Fruit fly (Drosophila melanogaster): ENCODE measurements around the gene Mnt.

Gene Mnt

DNA sequence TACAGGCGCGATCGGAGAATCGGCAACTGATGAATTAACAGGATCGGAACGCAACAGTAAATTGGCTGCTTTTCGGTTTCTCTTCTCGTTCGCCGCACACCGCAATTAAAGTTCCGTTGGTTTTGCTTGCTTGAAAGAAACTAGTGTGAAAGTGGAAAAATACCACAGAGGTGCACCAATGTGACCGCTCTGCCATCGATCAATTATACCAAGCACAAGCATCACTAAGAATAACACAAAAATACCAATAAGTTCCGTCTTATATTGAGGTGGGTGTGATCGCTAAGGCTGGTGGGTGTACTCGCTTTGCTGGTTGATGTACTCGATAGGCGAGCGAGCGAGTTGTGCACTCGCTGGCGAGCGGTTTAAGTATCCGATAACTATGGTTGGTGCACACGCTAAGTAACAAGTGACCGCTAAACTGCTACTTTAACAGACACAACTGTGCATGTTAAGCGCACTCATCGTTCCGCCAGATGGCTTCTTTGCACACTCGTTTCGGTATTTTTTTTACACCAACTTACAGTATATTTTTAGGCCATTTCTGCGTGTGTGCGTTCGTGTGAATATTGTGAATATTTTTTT, 48.0 kb downstream of the Mnt start, which contains the start of the genes Rala and Tlk (continued):
- peak; percentile 7 for TF ChIP-seq Deaf1 (tag; optimal IDR thresholded peaks at IDR 0.05)
- no peak for TF ChIP-seq CG17385 (GFP tag; optimal IDR thresholded peaks at IDR 0.05)
- TF ChIP-seq Ets65A (GFP tag), result no peak
- no peak for TF ChIP-seq yki (optimal IDR thresholded peaks at IDR 0.05)
- TF ChIP-seq E2f1 (GFP tag; IDR thresholded peaks at IDR 0.05), result no peak
- no peak for TF ChIP-seq Hmx (GFP tag; optimal IDR thresholded peaks at IDR 0.05)
- peak; percentile 31 for TF ChIP-seq Antp (GFP tag; optimal IDR thresholded peaks at IDR 0.05)
- TF ChIP-seq CG14441 (GFP tag; IDR thresholded peaks at IDR 0.05), result no peak
- TF ChIP-seq amos (GFP tag; IDR thresholded peaks at IDR 0.05; ENCODE audit: partially characterized antibody), result peak; percentile 62; the same call in 1 of the 2 replicates
- no peak for TF ChIP-seq CG16815 (GFP tag; optimal IDR thresholded peaks at IDR 0.05)
- TF ChIP-seq tll (GFP tag; optimal IDR thresholded peaks at IDR 0.05), result no peak
- TF ChIP-seq org-1 (GFP tag; optimal IDR thresholded peaks at IDR 0.05), result no peak
- TF ChIP-seq lbe (GFP tag; optimal IDR thresholded peaks at IDR 0.05), result no peak
- no peak for TF ChIP-seq jigr1 (GFP tag; IDR thresholded peaks at IDR 0.05)
- TF ChIP-seq Side (GFP tag; optimal IDR thresholded peaks at IDR 0.05), result no peak
- TF ChIP-seq CG12236 (GFP tag; optimal IDR thresholded peaks at IDR 0.05), result no peak
- TF ChIP-seq CG17912 (GFP tag; optimal IDR thresholded peaks at IDR 0.05), result peak; percentile 52
- TF ChIP-seq NC2β (GFP tag; optimal IDR thresholded peaks at IDR 0.05), result peak; percentile 22
- TF ChIP-seq CG4730 (GFP tag; IDR thresholded peaks at IDR 0.05), result no peak
- TF ChIP-seq croc (GFP tag; conservative IDR thresholded peaks at IDR 0.05), result no peak
- no peak for TF ChIP-seq wek (GFP tag; optimal IDR thresholded peaks at IDR 0.05)
- TF ChIP-seq peb (GFP tag; IDR thresholded peaks at IDR 0.05), result no peak
- TF ChIP-seq CG10366 (GFP tag; IDR thresholded peaks at IDR 0.05), result 0 out of 2 replicates have a peak, but pooled peaks have one; percentile 10
- TF ChIP-seq eyg (GFP tag; optimal IDR thresholded peaks at IDR 0.05), result no peak
- TF ChIP-seq hth (optimal IDR thresholded peaks at IDR 0.05), result no peak
- TF ChIP-seq CTCF (GFP tag; optimal IDR thresholded peaks at IDR 0.05), result peak; percentile 95
- TF ChIP-seq CG17328 (GFP tag; IDR thresholded peaks at IDR 0.05), result no peak
- no peak for TF ChIP-seq dati (GFP tag; IDR thresholded peaks at IDR 0.05)
- no peak for TF ChIP-seq dmrt99B (tag; optimal IDR thresholded peaks at IDR 0.05)
- TF ChIP-seq hb (GFP tag; IDR thresholded peaks at IDR 0.05; ENCODE audit: partially characterized antibody), result no peak
- TF ChIP-seq Chrac-16 (GFP tag; optimal IDR thresholded peaks at IDR 0.05), result no peak
- no peak for TF ChIP-seq CG6854 (GFP tag; optimal IDR thresholded peaks at IDR 0.05)
- TF ChIP-seq CG13894 (tag; optimal IDR thresholded peaks at IDR 0.05), result peak; percentile 35
- no peak for TF ChIP-seq hbn (GFP tag; IDR thresholded peaks at IDR 0.05; ENCODE audit: partially characterized antibody)
- no peak for TF ChIP-seq CG15073 (GFP tag; optimal IDR thresholded peaks at IDR 0.05)
- no peak for TF ChIP-seq pb (GFP tag; optimal IDR thresholded peaks at IDR 0.05)
- TF ChIP-seq CG8478 (optimal IDR thresholded peaks at IDR 0.05), result no peak
- peak; percentile 70 for TF ChIP-seq HmgD (GFP tag; optimal IDR thresholded peaks at IDR 0.05)
- TF ChIP-seq HLH3B (GFP tag; IDR thresholded peaks at IDR 0.05), result 0 out of 2 replicates have a peak, but pooled peaks have one; percentile 6
- TF ChIP-seq pita (GFP tag; optimal IDR thresholded peaks at IDR 0.05), result peak; percentile 100
- peak; percentile 51; the same call in 1 of the 2 replicates for TF ChIP-seq E2f2 (GFP tag; IDR thresholded peaks at IDR 0.05)
- TF ChIP-seq CG8944 (GFP tag; optimal IDR thresholded peaks at IDR 0.05), result no peak
- peak; percentile 86 for TF ChIP-seq CG1603 (tag; optimal IDR thresholded peaks at IDR 0.05)
- peak; percentile 20 for TF ChIP-seq tin (GFP tag; optimal IDR thresholded peaks at IDR 0.05)
- TF ChIP-seq maf-S (GFP tag; optimal IDR thresholded peaks at IDR 0.05), result peak; percentile 19
- no peak for TF ChIP-seq CG14014 (GFP tag; IDR thresholded peaks at IDR 0.05)
- no peak for TF ChIP-seq Fer2 (tag; optimal IDR thresholded peaks at IDR 0.05)
